Worm (Caenorhabditis elegans): ENCODE results near the gene bath-10.

- TF ChIP-seq F13C5.2 (tag; optimal IDR thresholded peaks at IDR 0.05) (no peak), hmg-4 (GFP tag; optimal IDR thresholded peaks at IDR 0.05) (no peak), scrt-1 (GFP tag; IDR thresholded peaks at IDR 0.05) (no peak), ets-7 (tag; optimal IDR thresholded peaks at IDR 0.05) (no peak), flt-1 (GFP tag; IDR thresholded peaks at IDR 0.05) (no peak), ama-1 (optimal IDR thresholded peaks at IDR 0.05) (no peak), hnd-1 (tag; optimal IDR thresholded peaks at IDR 0.05) (no peak), sea-1 (GFP tag; conservative IDR thresholded peaks at IDR 0.05) (no peak), ceh-36 (tag; optimal IDR thresholded peaks at IDR 0.05) (no peak), tbx-37 (GFP tag; conservative IDR thresholded peaks at IDR 0.05) (no peak), ceh-13 (GFP tag; optimal IDR thresholded peaks at IDR 0.05) (no peak), hmbx-1 (tag; optimal IDR thresholded peaks at IDR 0.05) (no peak)
Observed at ce11 chrII:3346328-3346780, 28.5 kb upstream of the bath-10 start, which contains the start of gene bath-30.
